Fruit fly (Drosophila melanogaster) whole organism, embryonic: ENCODE results near the gene PRL-1.

Experiments used
- CG11695 ChIP-seq: fragments of 200-800 bp; sonication (Bioruptor generic); IDR thresholded peaks from 3 replicates; pipeline ENCODE4 v1.3.6; 2022; ENCODE audit warnings: missing biosample characterization, missing genetic modification characterization
- CG11723 ChIP-seq: fragments of 200-800 bp; sonication (Bioruptor generic); optimal IDR thresholded peaks from 2 replicates; lab custom pipeline; 2017; ENCODE audit warnings: missing biosample characterization, mild to moderate bottlenecking, missing genetic modification characterization
- CG12155 ChIP-seq: fragments of 200-800 bp; sonication (Bioruptor generic); optimal IDR thresholded peaks from 3 replicates; lab custom pipeline; 2016; ENCODE audit warnings: missing biosample characterization, missing genetic modification characterization
- CG12659 ChIP-seq: fragments of 200-800 bp; sonication (Bioruptor generic); optimal IDR thresholded peaks from 3 replicates; lab custom pipeline; 2017; ENCODE audit warnings: mild to moderate bottlenecking, missing biosample characterization, missing genetic modification reagents, missing genetic modification characterization
- CG12942 ChIP-seq: fragments of 200-800 bp; sonication (Bioruptor generic); optimal IDR thresholded peaks from 3 replicates; lab custom pipeline; 2016; ENCODE audit warnings: missing biosample characterization, missing genetic modification characterization
- CG13624 ChIP-seq: fragments of 200-800 bp; sonication (Bioruptor generic); optimal IDR thresholded peaks from 2 replicates; lab custom pipeline; 2016; ENCODE audit warnings: missing biosample characterization, missing genetic modification characterization
- CG15601 ChIP-seq: fragments of 200-800 bp; sonication (Bioruptor generic); optimal IDR thresholded peaks from 3 replicates; lab custom pipeline; 2019; ENCODE audit warnings: missing biosample characterization, mild to moderate bottlenecking, missing genetic modification characterization, moderate library complexity
- CG16863 ChIP-seq: fragments of 200-800 bp; sonication (Bioruptor generic); optimal IDR thresholded peaks from 3 replicates; lab custom pipeline; 2016; ENCODE audit warnings: missing biosample characterization, missing genetic modification characterization
- CG17186 ChIP-seq: fragments of 200-800 bp; sonication (Bioruptor generic); optimal IDR thresholded peaks from 3 replicates; lab custom pipeline; 2017; ENCODE audit warnings: missing biosample characterization, missing genetic modification reagents, missing genetic modification characterization
- CG30431 ChIP-seq: fragments of 200-800 bp; sonication (Bioruptor generic); optimal IDR thresholded peaks from 2 replicates; lab custom pipeline; 2017; ENCODE audit warnings: missing biosample characterization, missing genetic modification characterization
- CG34422 ChIP-seq: fragments of 200-800 bp; sonication (Bioruptor generic); IDR thresholded peaks from 3 replicates; pipeline ENCODE4 v1.3.6; 2022; ENCODE audit warnings: missing biosample characterization, missing genetic modification characterization
- CG4328 ChIP-seq: fragments of 200-800 bp; sonication (Bioruptor generic); optimal IDR thresholded peaks from 3 replicates; lab custom pipeline; 2017; ENCODE audit warnings: missing biosample characterization, missing genetic modification reagents, missing genetic modification characterization
- CG4707 ChIP-seq: fragments of 200-800 bp; sonication (Bioruptor generic); optimal IDR thresholded peaks from 2 replicates; lab custom pipeline; 2018; ENCODE audit warnings: missing biosample characterization, mild to moderate bottlenecking, missing genetic modification characterization, moderate library complexity
- CG6765 ChIP-seq: fragments of 200-800 bp; sonication (Bioruptor generic); optimal IDR thresholded peaks from 3 replicates; lab custom pipeline; 2017; ENCODE audit warnings: missing biosample characterization, mild to moderate bottlenecking, missing genetic modification characterization
- CG6791 ChIP-seq: fragments of 200-800 bp; sonication (Bioruptor generic); IDR thresholded peaks from 3 replicates; pipeline ENCODE4 v1.3.6; 2022; ENCODE audit warnings: missing biosample characterization, missing genetic modification characterization; ENCODE audit not compliant: partially characterized antibody
- Dbx ChIP-seq: fragments of 200-800 bp; sonication (Bioruptor generic); IDR thresholded peaks from 3 replicates; pipeline ENCODE4 v1.3.6; 2022; ENCODE audit warnings: missing biosample characterization, missing genetic modification characterization
- Deaf1 ChIP-seq: fragments of 200-800 bp; optimal IDR thresholded peaks from 3 replicates; lab custom pipeline; 2019; ENCODE audit warnings: missing biosample characterization, mild to moderate bottlenecking, missing genetic modification characterization, moderate library complexity
- Dip3 ChIP-seq: fragments of 200-800 bp; sonication (Bioruptor generic); optimal IDR thresholded peaks from 3 replicates; lab custom pipeline; 2016; ENCODE audit warnings: missing biosample characterization, missing genetic modification characterization
- ERR ChIP-seq: fragments of 200-800 bp; sonication (Bioruptor generic); optimal IDR thresholded peaks from 2 replicates; lab custom pipeline; 2016; ENCODE audit warnings: missing biosample characterization, missing genetic modification characterization
- Fer1 ChIP-seq: fragments of 200-800 bp; sonication (Bioruptor generic); optimal IDR thresholded peaks from 2 replicates; lab custom pipeline; 2017; ENCODE audit warnings: missing biosample characterization, mild to moderate bottlenecking, missing genetic modification characterization
- HLH54F ChIP-seq: fragments of 200-800 bp; sonication (Bioruptor generic); optimal IDR thresholded peaks from 3 replicates; lab custom pipeline; 2016; ENCODE audit warnings: missing biosample characterization, missing genetic modification characterization
- Hey ChIP-seq: fragments of 200-800 bp; sonication (Bioruptor generic); optimal IDR thresholded peaks from 3 replicates; lab custom pipeline; 2018; ENCODE audit warnings: missing biosample characterization, mild to moderate bottlenecking, missing genetic modification characterization
- HmgZ ChIP-seq: fragments of 200-800 bp; sonication (Bioruptor generic); optimal IDR thresholded peaks from 2 replicates; lab custom pipeline; 2018; ENCODE audit warnings: missing biosample characterization, mild to moderate bottlenecking, missing genetic modification characterization
- Hmx ChIP-seq: fragments of 200-800 bp; sonication (Bioruptor generic); optimal IDR thresholded peaks from 2 replicates; lab custom pipeline; 2016; ENCODE audit warnings: missing biosample characterization, missing genetic modification characterization
- Sry-δ ChIP-seq: fragments of 200-800 bp; sonication (Bioruptor generic); optimal IDR thresholded peaks from 2 replicates; lab custom pipeline; 2016; ENCODE audit warnings: missing biosample characterization, missing genetic modification characterization
- Taf1 ChIP-seq: fragments of 200-800 bp; sonication (Bioruptor generic); IDR thresholded peaks from 2 replicates; pipeline ENCODE4 v1.3.6; 2022; ENCODE audit warnings: missing biosample characterization, missing genetic modification characterization
- Tbp ChIP-seq: fragments of >200 bp; optimal IDR thresholded peaks from 2 replicates; lab custom pipeline; 2018; ENCODE audit warnings: missing biosample characterization, missing genetic modification characterization
- Trl ChIP-seq, 3 experiments: fragments of >200 bp in 2 of 3; fragments of 200-800 bp in 1 of 3; sonication (Bioruptor generic) in 1 of 3; optimal IDR thresholded peaks; 2 replicates in 1 of 3; 3 replicates in 2 of 3; lab custom pipeline; 2016 to 2017; ENCODE audit warnings: missing biosample characterization in 1 of 3, missing genetic modification characterization in 1 of 3
- Xrp1 ChIP-seq: fragments of 200-800 bp; sonication (Bioruptor generic); IDR thresholded peaks from 2 replicates; pipeline ENCODE4 v1.3.6; 2022; ENCODE audit warnings: missing biosample characterization, missing genetic modification characterization
- ab ChIP-seq: fragments of 200-800 bp; sonication (Bioruptor generic); optimal IDR thresholded peaks from 2 replicates; lab custom pipeline; 2016; ENCODE audit warnings: missing biosample characterization, missing genetic modification characterization
- ac ChIP-seq: fragments of 200-800 bp; sonication (Bioruptor generic); optimal IDR thresholded peaks from 3 replicates; lab custom pipeline; 2017; ENCODE audit warnings: missing biosample characterization, mild to moderate bottlenecking, missing genetic modification characterization
- chinmo ChIP-seq: fragments of 200-800 bp; sonication (Bioruptor generic); IDR thresholded peaks from 4 replicates; pipeline ENCODE4 v1.3.6; 2022; ENCODE audit warnings: missing biosample characterization, missing genetic modification characterization; ENCODE audit not compliant: partially characterized antibody
- disco-r ChIP-seq: fragments of 200-800 bp; sonication (Bioruptor generic); optimal IDR thresholded peaks from 2 replicates; lab custom pipeline; 2016; ENCODE audit warnings: missing biosample characterization, missing genetic modification characterization
- esg ChIP-seq: fragments of 200-800 bp; sonication (Bioruptor generic); conservative IDR thresholded peaks from 2 replicates; pipeline ENCODE4 v1.3.6; 2022; ENCODE audit warnings: missing biosample characterization, missing genetic modification characterization
- gro ChIP-seq: fragments of 200-800 bp; sonication (Bioruptor generic); optimal IDR thresholded peaks from 2 replicates; lab custom pipeline; 2016; ENCODE audit warnings: missing biosample characterization, missing genetic modification characterization
- hkb ChIP-seq, 2 experiments: fragments of 200-800 bp in 1 of 2; fragments of >200 bp in 1 of 2; sonication (Bioruptor generic) in 1 of 2; IDR thresholded peaks in 1 of 2; optimal IDR thresholded peaks in 1 of 2; 2 replicates each; pipeline versions ENCODE4 v1.3.6 to Lab custom; 2017 to 2022; ENCODE audit warnings: missing biosample characterization in 1 of 2, missing genetic modification characterization in 1 of 2
- mam ChIP-seq: fragments of 200-800 bp; sonication (Bioruptor generic); optimal IDR thresholded peaks from 3 replicates; lab custom pipeline; 2016; ENCODE audit warnings: missing biosample characterization, missing genetic modification characterization
- nau ChIP-seq: fragments of 200-800 bp; sonication (Bioruptor generic); optimal IDR thresholded peaks from 3 replicates; lab custom pipeline; 2017; ENCODE audit warnings: missing biosample characterization, mild to moderate bottlenecking, missing genetic modification characterization, missing genetic modification reagents
- odd ChIP-seq: fragments of 200-800 bp; sonication (Bioruptor generic); optimal IDR thresholded peaks from 2 replicates; lab custom pipeline; 2017; ENCODE audit warnings: missing biosample characterization, mild to moderate bottlenecking, missing genetic modification characterization
- pb ChIP-seq: fragments of 200-800 bp; sonication (Bioruptor generic); optimal IDR thresholded peaks from 3 replicates; lab custom pipeline; 2016; ENCODE audit warnings: missing biosample characterization, missing genetic modification characterization
- pho ChIP-seq: fragments of 200-800 bp; sonication (Bioruptor generic); optimal IDR thresholded peaks from 2 replicates; lab custom pipeline; 2016; ENCODE audit warnings: missing biosample characterization, missing genetic modification characterization
- salm ChIP-seq: fragments of 200-800 bp; sonication (Bioruptor generic); optimal IDR thresholded peaks from 2 replicates; lab custom pipeline; 2018; ENCODE audit warnings: missing biosample characterization, mild to moderate bottlenecking, missing genetic modification characterization
- scrt ChIP-seq: fragments of 200-800 bp; sonication (Bioruptor generic); optimal IDR thresholded peaks from 2 replicates; lab custom pipeline; 2018; ENCODE audit warnings: missing biosample characterization, mild to moderate bottlenecking, missing genetic modification characterization, moderate library complexity
- sd ChIP-seq: fragments of 200-800 bp; sonication (Bioruptor generic); optimal IDR thresholded peaks from 3 replicates; lab custom pipeline; 2018; ENCODE audit warnings: missing biosample characterization, mild to moderate bottlenecking, missing genetic modification characterization, moderate library complexity
- sens-2 ChIP-seq: fragments of 200-800 bp; sonication (Bioruptor generic); IDR thresholded peaks from 2 replicates; pipeline ENCODE4 v1.3.6; 2022; ENCODE audit warnings: missing biosample characterization, missing genetic modification characterization
- so ChIP-seq: fragments of 200-800 bp; sonication (Bioruptor generic); IDR thresholded peaks from 3 replicates; pipeline ENCODE4 v1.3.6; 2022; ENCODE audit warnings: missing biosample characterization, missing genetic modification characterization
- stwl ChIP-seq: fragments of 200-800 bp; sonication (Bioruptor generic); optimal IDR thresholded peaks from 3 replicates; lab custom pipeline; 2018; ENCODE audit warnings: missing biosample characterization, mild to moderate bottlenecking, missing genetic modification characterization, moderate library complexity
- zf30C ChIP-seq: fragments of 200-800 bp; sonication (Bioruptor generic); optimal IDR thresholded peaks from 3 replicates; lab custom pipeline; 2018; ENCODE audit warnings: missing biosample characterization, mild to moderate bottlenecking, missing genetic modification characterization
- zfh2 ChIP-seq: fragments of 200-800 bp; sonication (Bioruptor generic); optimal IDR thresholded peaks from 2 replicates; lab custom pipeline; 2016; ENCODE audit warnings: missing biosample characterization, missing genetic modification characterization

PRL-1 gene

dm6 chr2L:16287602-16288392, 30.4 kb upstream of the PRL-1 start, which contains the start of the genes crp and pkaap (continued):
- TF ChIP-seq ab (GFP tag; lab: Kevin White, UChicago) (peak; percentile 56), CG11723 (GFP tag; lab: Kevin White, UChicago) (peak; percentile 23), odd (GFP tag; lab: Kevin White, UChicago) (peak; percentile 19), mam (GFP tag; lab: Kevin White, UChicago) (peak; percentile 91), Sry-δ (GFP tag; lab: Kevin White, UChicago) (peak; percentile 93), sd (peak; percentile 39), HLH54F (GFP tag; lab: Kevin White, UChicago) (peak; percentile 89), CG6765 (GFP tag; lab: Kevin White, UChicago) (peak; percentile 19), CG17186 (peak; percentile 71), CG34422 (GFP tag; lab: Robert Waterston, UW) (no peak), CG12659 (GFP tag; lab: Kevin White, UChicago) (peak; percentile 83), scrt (peak; percentile 63), esg (GFP tag; lab: Robert Waterston, UW) (no peak), hkb (optimal IDR thresholded peaks at IDR 0.05; lab: Kevin White, UChicago) (peak; percentile 60), hkb (GFP tag; IDR thresholded peaks at IDR 0.05; lab: Robert Waterston, UW) (no peak), ERR (GFP tag; lab: Kevin White, UChicago) (peak; percentile 87), nau (GFP tag; lab: Kevin White, UChicago) (no peak), CG4328 (GFP tag; lab: Kevin White, UChicago) (peak; percentile 68), ac (GFP tag; lab: Kevin White, UChicago) (peak; percentile 3), CG11695 (no peak), Fer1 (peak; percentile 54), sens-2 (GFP tag; lab: Robert Waterston, UW) (no peak), so (no peak), salm (tag; lab: Kevin White, UChicago) (peak; percentile 40), stwl (tag; lab: Kevin White, UChicago) (peak; percentile 91), zfh2 (peak; percentile 84), pho (GFP tag; lab: Kevin White, UChicago) (peak; percentile 83), Deaf1 (tag; lab: Kevin White, UChicago) (peak; percentile 47), CG15601 (tag; lab: Kevin White, UChicago) (peak; percentile 75), CG12942 (peak; percentile 67), zf30C (GFP tag; lab: Kevin White, UChicago) (peak; percentile 71), Taf1 (GFP tag; lab: Robert Waterston, UW) (no peak), Xrp1 (GFP tag; lab: Robert Waterston, UW) (no peak), Dbx (no peak), HmgZ (tag; lab: Kevin White, UChicago) (peak; percentile 78), Hey (peak; percentile 16), Trl (optimal IDR thresholded peaks at IDR 0.05; lab: Kevin White, UChicago) (no peak), Trl (GFP tag; optimal IDR thresholded peaks at IDR 0.05; lab: Kevin White, UChicago) (peak; percentile 94), CG12155 (GFP tag; lab: Kevin White, UChicago) (peak; percentile 85), Dip3 (GFP tag; lab: Kevin White, UChicago) (peak; percentile 77), Tbp (peak; percentile 37), Hmx (GFP tag; lab: Kevin White, UChicago) (peak; percentile 78), CG30431 (GFP tag; lab: Kevin White, UChicago) (peak; percentile 6), CG13624 (GFP tag; lab: Kevin White, UChicago) (peak; percentile 78), pb (GFP tag; lab: Kevin White, UChicago) (peak; percentile 54), CG6791 (GFP tag; lab: Robert Waterston, UW) (no peak), disco-r (GFP tag; lab: Kevin White, UChicago) (peak; percentile 60), CG16863 (peak; percentile 82), chinmo (GFP tag; lab: Robert Waterston, UW) (no peak), CG4707 (GFP tag; lab: Kevin White, UChicago) (peak; percentile 23), gro (GFP tag; lab: Kevin White, UChicago) (peak; percentile 89)
